Worm (Caenorhabditis elegans): ENCODE data around the gene F40G12.7.

F40G12.7 gene

DNA sequence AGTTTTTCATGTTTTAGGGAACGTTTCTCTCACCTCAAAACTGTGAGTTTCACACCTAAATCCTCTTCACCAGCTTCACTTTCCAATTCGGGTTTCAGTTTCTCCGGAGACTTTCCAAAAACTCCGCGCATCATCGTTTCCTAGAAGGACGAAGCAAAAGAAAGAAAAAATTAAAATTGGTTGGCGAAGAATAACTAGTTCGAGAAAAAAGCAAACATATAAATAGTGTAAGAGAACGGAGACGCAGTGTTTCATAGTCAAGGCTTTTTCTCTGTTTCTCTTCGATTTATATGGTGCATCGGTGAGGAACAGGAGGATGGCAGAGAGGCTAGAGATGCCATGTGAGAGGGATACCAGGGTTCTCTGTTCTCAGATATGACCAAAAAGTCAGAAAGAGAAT lies 48.4 kb downstream of the F40G12.7 start, which contains the start of gene F47B8.3 (continued):
- peak; percentile 20; the same call in 1 of the 2 replicates for TF ChIP-seq nhr-19 (GFP tag; conservative IDR thresholded peaks at IDR 0.05)
- no peak for TF ChIP-seq ceh-8 (GFP tag; optimal IDR thresholded peaks at IDR 0.05)
- TF ChIP-seq aly-2 (tag; optimal IDR thresholded peaks at IDR 0.05), result no peak
- no peak for TF ChIP-seq egl-13 (tag; optimal IDR thresholded peaks at IDR 0.05)
- no peak for TF ChIP-seq mef-2 (tag; optimal IDR thresholded peaks at IDR 0.05)
- TF ChIP-seq pqm-1 (tag; optimal IDR thresholded peaks at IDR 0.05), result no peak
- TF ChIP-seq tlp-1 (tag; optimal IDR thresholded peaks at IDR 0.05), result no peak
- TF ChIP-seq nhr-84 (tag; optimal IDR thresholded peaks at IDR 0.05), result no peak
- peak; percentile 92 for TF ChIP-seq lin-14 (GFP tag; optimal IDR thresholded peaks at IDR 0.05)
- no peak for TF ChIP-seq lin-39 (tag; optimal IDR thresholded peaks at IDR 0.05)
- TF ChIP-seq sup-37 (GFP tag; optimal IDR thresholded peaks at IDR 0.05), result no peak
- no peak for TF ChIP-seq fkh-4 (tag; optimal IDR thresholded peaks at IDR 0.05; ENCODE audit: borderline replicate concordance)
- no peak for TF ChIP-seq tbx-2 (tag; optimal IDR thresholded peaks at IDR 0.05)
- peak; percentile 55 for TF ChIP-seq snpc-4 (tag; optimal IDR thresholded peaks at IDR 0.05)
- TF ChIP-seq hlh-4 (tag; optimal IDR thresholded peaks at IDR 0.05), result no peak
- TF ChIP-seq snu-23 (GFP tag; optimal IDR thresholded peaks at IDR 0.05), result peak; percentile 68
- no peak for TF ChIP-seq dsc-1 (tag; optimal IDR thresholded peaks at IDR 0.05)
- no peak for TF ChIP-seq zag-1 (tag; optimal IDR thresholded peaks at IDR 0.05)
- TF ChIP-seq mdl-1 (tag; optimal IDR thresholded peaks at IDR 0.05), result peak in 1 of 2 experiments; percentile 59
- peak; percentile 85 for TF ChIP-seq fkh-8 (tag; optimal IDR thresholded peaks at IDR 0.05)
- no peak for TF ChIP-seq unc-30 (tag; optimal IDR thresholded peaks at IDR 0.05)
- TF ChIP-seq hlh-17 (GFP tag; optimal IDR thresholded peaks at IDR 0.05; ENCODE audit: borderline replicate concordance), result no peak
- TF ChIP-seq sox-4 (tag; optimal IDR thresholded peaks at IDR 0.05), result no peak
- no peak for TF ChIP-seq elt-3 (tag; optimal IDR thresholded peaks at IDR 0.05)
- peak; percentile 1 for TF ChIP-seq nhr-90 (tag; optimal IDR thresholded peaks at IDR 0.05; ENCODE audit: poor library complexity)
- TF ChIP-seq aha-1 (tag; optimal IDR thresholded peaks at IDR 0.05), result no peak
- TF ChIP-seq ceh-63 (GFP tag; optimal IDR thresholded peaks at IDR 0.05), result no peak
- TF ChIP-seq unc-62 (GFP tag; optimal IDR thresholded peaks at IDR 0.05), result no peak
- no peak for TF ChIP-seq nhr-11 (tag; optimal IDR thresholded peaks at IDR 0.05)
- no peak for TF ChIP-seq pax-3 (tag; optimal IDR thresholded peaks at IDR 0.05)
- no peak for TF ChIP-seq lin-13 (GFP tag; optimal IDR thresholded peaks at IDR 0.05)
- TF ChIP-seq alr-1 (tag; optimal IDR thresholded peaks at IDR 0.05; ENCODE audit: borderline replicate concordance), result no peak
- TF ChIP-seq xbp-1 (tag; optimal IDR thresholded peaks at IDR 0.05), result no peak
- peak; percentile 51 for TF ChIP-seq nhr-47 (tag; optimal IDR thresholded peaks at IDR 0.05)
- peak; percentile 9 for TF ChIP-seq lir-3 (tag; optimal IDR thresholded peaks at IDR 0.05; ENCODE audit: poor library complexity)
- TF ChIP-seq mep-1 (tag; optimal IDR thresholded peaks at IDR 0.05), result peak; percentile 77
- TF ChIP-seq swsn-7 (tag; optimal IDR thresholded peaks at IDR 0.05), result peak; percentile 40
- no peak for TF ChIP-seq unc-86 (tag; optimal IDR thresholded peaks at IDR 0.05)
- no peak for TF ChIP-seq hpl-2 (GFP tag; optimal IDR thresholded peaks at IDR 0.05)
- TF ChIP-seq elt-2 (tag; optimal IDR thresholded peaks at IDR 0.05), result no peak
- TF ChIP-seq C04F5.9 (tag; optimal IDR thresholded peaks at IDR 0.05), result no peak
- TF ChIP-seq sptf-1 (tag; optimal IDR thresholded peaks at IDR 0.05), result no peak
- TF ChIP-seq vab-15 (tag; optimal IDR thresholded peaks at IDR 0.05), result no peak
- no peak for TF ChIP-seq lin-15B (tag; optimal IDR thresholded peaks at IDR 0.05)
- no peak for TF ChIP-seq ama-1 (optimal IDR thresholded peaks at IDR 0.05)
- TF ChIP-seq ztf-4 (tag; optimal IDR thresholded peaks at IDR 0.05), result no peak
- TF ChIP-seq isw-1 (GFP tag; IDR thresholded peaks at IDR 0.05), result no peak
- no peak for TF ChIP-seq ces-1 (GFP tag; optimal IDR thresholded peaks at IDR 0.05)
- peak; percentile 61 to 82 for TF ChIP-seq efl-1 (optimal IDR thresholded peaks at IDR 0.05)
- peak; percentile 37 to 60 for TF ChIP-seq efl-1 (GFP tag; optimal IDR thresholded peaks at IDR 0.05 in 1 of 2)
- no peak for TF ChIP-seq zip-4 (GFP tag; optimal IDR thresholded peaks at IDR 0.05)
- no peak for TF ChIP-seq F16B12.6 (tag; optimal IDR thresholded peaks at IDR 0.05)
- TF ChIP-seq jun-1 (tag; optimal IDR thresholded peaks at IDR 0.05), result no peak
- TF ChIP-seq ceh-88 (GFP tag; IDR thresholded peaks at IDR 0.05), result no peak
- TF ChIP-seq ceh-90 (tag; optimal IDR thresholded peaks at IDR 0.05), result no peak

All from whole organism, L1 larva.